Worm (Caenorhabditis elegans): Measurements from ENCODE around the gene srv-17.

DNA sequence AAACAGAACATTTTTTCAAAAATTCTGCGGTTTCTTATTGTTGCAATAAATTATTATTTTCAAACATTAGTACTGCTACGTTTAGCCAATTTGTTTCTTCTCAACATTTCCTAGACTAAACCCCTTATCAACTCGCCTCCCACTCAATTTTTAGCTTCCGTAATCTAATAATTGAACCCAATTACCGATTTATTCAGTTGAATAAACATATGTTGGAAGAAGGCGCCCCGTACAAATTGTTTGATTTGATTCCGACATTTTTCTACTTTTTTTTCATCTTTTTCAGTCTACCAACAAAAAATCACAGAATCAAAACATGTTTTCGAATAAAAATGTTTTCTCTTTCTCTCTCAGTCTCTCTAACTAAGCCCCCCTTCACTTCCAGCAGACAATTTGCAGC lies 32.8 kb upstream of the srv-17 start:
- TF ChIP-seq flt-1 (GFP tag; IDR thresholded peaks at IDR 0.05) (no peak), hmbx-1 (tag; optimal IDR thresholded peaks at IDR 0.05) (no peak), scrt-1 (GFP tag; IDR thresholded peaks at IDR 0.05) (no peak), ama-1 (optimal IDR thresholded peaks at IDR 0.05) (no peak), pes-1 (GFP tag; IDR thresholded peaks at IDR 0.05) (no peak), hmg-4 (GFP tag; optimal IDR thresholded peaks at IDR 0.05) (no peak), hnd-1 (tag; optimal IDR thresholded peaks at IDR 0.05) (no peak), tbx-37 (GFP tag; conservative IDR thresholded peaks at IDR 0.05) (no peak), ets-7 (tag; optimal IDR thresholded peaks at IDR 0.05) (no peak)
